Worm (Caenorhabditis elegans) whole organism, L4 larva: ENCODE data around the gene T28H11.7.
A peak's percentile ranks its signal among the peaks of the same experiment; 100 is the strongest.

Source experiments
- F10B5.3 ChIP-seq: sonication (generic microtip); optimal IDR thresholded peaks from 2 replicates; lab custom pipeline; 2016; ENCODE audit warnings: mild to moderate bottlenecking, missing genetic modification characterization, missing compliant biosample characterization
- T26A8.4 ChIP-seq: fragments of 200-800 bp; sonication (Bioruptor generic); IDR thresholded peaks from 2 replicates; pipeline ENCODE4 v1.3.6; 2022; ENCODE audit warnings: missing genetic modification characterization, missing compliant biosample characterization
- ZK337.2 ChIP-seq: fragments of 200-800 bp; sonication (Bioruptor generic); IDR thresholded peaks from 2 replicates; pipeline ENCODE4 v1.3.6; 2022; ENCODE audit warnings: missing genetic modification reagents, missing genetic modification characterization, missing compliant biosample characterization
- aha-1 ChIP-seq: fragments of 150-350 bp; peaks from one replicate; lab custom pipeline; 2014; ENCODE audit warnings: missing biosample characterization, missing genetic modification characterization
- ama-1 ChIP-seq: fragments of 150-350 bp; optimal IDR thresholded peaks from 2 replicates; lab custom pipeline; 2014; ENCODE audit warnings: inconsistent platforms, mixed read lengths
- attf-4 ChIP-seq: sonication (generic microtip); optimal IDR thresholded peaks from 3 replicates; lab custom pipeline; 2017; ENCODE audit warnings: missing biosample characterization, missing genetic modification characterization
- ceh-20 ChIP-seq: fragments of 200-800 bp; sonication (Bioruptor generic); IDR thresholded peaks from 2 replicates; pipeline ENCODE4 v1.3.6; 2022; ENCODE audit warnings: missing genetic modification reagents, missing genetic modification characterization, missing compliant biosample characterization
- ceh-62 ChIP-seq: sonication (generic microtip); optimal IDR thresholded peaks from 2 replicates; lab custom pipeline; 2017; ENCODE audit warnings: missing biosample characterization, missing genetic modification characterization
- ces-1 ChIP-seq: fragments of 150-350 bp; sonication (generic microtip); optimal IDR thresholded peaks from 4 replicates; lab custom pipeline; 2014; ENCODE audit warnings: missing biosample characterization, missing genetic modification reagents, missing genetic modification characterization
- dmd-8 ChIP-seq: fragments of 200-800 bp; sonication (Bioruptor generic); IDR thresholded peaks from 2 replicates; pipeline ENCODE4 v1.3.6; 2022; ENCODE audit warnings: missing genetic modification characterization, missing compliant biosample characterization
- fos-1 ChIP-seq: fragments of 150-350 bp; optimal IDR thresholded peaks from 2 replicates; lab custom pipeline; 2014; ENCODE audit warnings: missing biosample characterization, missing genetic modification characterization
- hif-1 ChIP-seq, 2 experiments: sonication (generic microtip); optimal IDR thresholded peaks; 2 replicates each; lab custom pipeline; 2016 to 2017; ENCODE audit warnings: missing compliant biosample characterization in 2 of 2, missing genetic modification characterization in 2 of 2, missing genetic modification reagents in 2 of 2, missing genotype in 2 of 2, mild to moderate bottlenecking in 1 of 2
- hlh-11 ChIP-seq: fragments of 200-800 bp; sonication (Bioruptor generic); optimal IDR thresholded peaks from 2 replicates; lab custom pipeline; 2018; ENCODE audit warnings: mild to moderate bottlenecking, missing genetic modification characterization, missing compliant biosample characterization
- lim-7 ChIP-seq: fragments of 200-800 bp; sonication (Bioruptor generic); IDR thresholded peaks from 2 replicates; pipeline ENCODE4 v1.3.6; 2022; ENCODE audit warnings: missing genetic modification characterization, missing compliant biosample characterization
- lin-15B ChIP-seq: fragments of 150-350 bp; sonication (generic microtip); optimal IDR thresholded peaks from 3 replicates; lab custom pipeline; 2014; ENCODE audit warnings: missing biosample characterization, missing genetic modification characterization
- lin-38 ChIP-seq: fragments of 200-800 bp; sonication (Bioruptor generic); IDR thresholded peaks from 2 replicates; pipeline ENCODE4 v1.3.6; 2022; ENCODE audit warnings: missing genetic modification reagents, missing genetic modification characterization, missing compliant biosample characterization
- lin-39 ChIP-seq: fragments of 150-350 bp; optimal IDR thresholded peaks from 2 replicates; lab custom pipeline; 2014; ENCODE audit warnings: missing biosample characterization, missing genetic modification reagents, missing genetic modification characterization
- madf-5 ChIP-seq, 2 experiments: fragments of 200-800 bp; sonication (Bioruptor generic); IDR thresholded peaks; 2 replicates each; pipeline ENCODE4 v1.3.6; 2022; ENCODE audit warnings: missing compliant biosample characterization in 2 of 2, missing genetic modification characterization in 2 of 2
- mdt-29 ChIP-seq: fragments of 200-800 bp; sonication (Bioruptor generic); IDR thresholded peaks from 2 replicates; pipeline ENCODE4 v1.3.6; 2022; ENCODE audit warnings: missing genetic modification reagents, missing genetic modification characterization, missing compliant biosample characterization
- nhr-102 ChIP-seq: sonication (generic microtip); optimal IDR thresholded peaks from 2 replicates; lab custom pipeline; 2016; ENCODE audit warnings: mild to moderate bottlenecking, missing genetic modification characterization, moderate library complexity, missing compliant biosample characterization
- nhr-25 ChIP-seq: sonication (generic microtip); optimal IDR thresholded peaks from 2 replicates; lab custom pipeline; 2017; ENCODE audit warnings: missing genetic modification characterization, mild to moderate bottlenecking, missing compliant biosample characterization, antibody characterized with exemption, moderate library complexity, borderline replicate concordance; ENCODE audit not compliant: insufficient read depth
- nhr-28 ChIP-seq: fragments of 150-350 bp; optimal IDR thresholded peaks from 2 replicates; lab custom pipeline; 2014; ENCODE audit warnings: missing biosample characterization, missing genetic modification characterization
- pha-4 ChIP-seq, 2 experiments: fragments of 150-350 bp in 1 of 2; fragments of 200-800 bp in 1 of 2; sonication (Bioruptor generic) in 1 of 2; IDR thresholded peaks in 1 of 2; optimal IDR thresholded peaks in 1 of 2; 2 replicates each; pipeline versions ENCODE4 v1.3.6 to Lab custom; 2014 to 2022; ENCODE audit warnings: missing genetic modification characterization in 2 of 2, missing genetic modification reagents in 2 of 2, missing biosample characterization in 1 of 2, missing compliant biosample characterization in 1 of 2
- pqm-1 ChIP-seq: sonication (generic microtip); optimal IDR thresholded peaks from 2 replicates; lab custom pipeline; 2017; ENCODE audit warnings: missing biosample characterization, missing genetic modification characterization
- sdz-12 ChIP-seq: fragments of 200-800 bp; sonication (Bioruptor generic); optimal IDR thresholded peaks from 2 replicates; lab custom pipeline; 2018; ENCODE audit warnings: mild to moderate bottlenecking, missing genetic modification characterization, missing compliant biosample characterization
- spr-3 ChIP-seq: fragments of 200-800 bp; sonication (Bioruptor generic); optimal IDR thresholded peaks from 2 replicates; lab custom pipeline; 2018; ENCODE audit warnings: mild to moderate bottlenecking, missing genetic modification characterization, missing compliant biosample characterization
- unc-39 ChIP-seq: sonication (generic microtip); optimal IDR thresholded peaks from 2 replicates; lab custom pipeline; 2017; ENCODE audit warnings: missing biosample characterization, missing genetic modification characterization
- unc-62 ChIP-seq, 3 experiments: fragments of 150-350 bp in 1 of 3; sonication (generic microtip); optimal IDR thresholded peaks in 2 of 3; peaks in 1 of 3; 1 replicate in 1 of 3; 2 replicates in 2 of 3; lab custom pipeline; 2014 to 2017; ENCODE audit warnings: missing biosample characterization in 3 of 3, missing genetic modification characterization in 3 of 3, missing genetic modification reagents in 3 of 3, missing genotype in 1 of 3
- zip-11 ChIP-seq: fragments of 200-800 bp; sonication (Bioruptor generic); IDR thresholded peaks from 2 replicates; pipeline ENCODE4 v1.3.6; 2022; ENCODE audit warnings: missing genetic modification characterization, missing compliant biosample characterization

Gene T28H11.7

ce11 chrIV:4993128-4993527 is 23.8 kb downstream of the T28H11.7 start:
- peak in 1 of 2 experiments; percentile 96 for TF ChIP-seq unc-62 (GFP tag; optimal IDR thresholded peaks at IDR 0.05 in 1 of 2; lab: Kevin White, UChicago)
- TF ChIP-seq unc-62 (tag; optimal IDR thresholded peaks at IDR 0.05; lab: Kevin White, UChicago) = no peak
- no peak for TF ChIP-seq nhr-28 (tag; lab: Kevin White, UChicago)
- TF ChIP-seq, all 104 proteins: peak for 1

- TF ChIP-seq unc-62 (GFP tag; optimal IDR thresholded peaks at IDR 0.05 in 1 of 2; lab: Kevin White, UChicago) (peak in 1 of 2 experiments; percentile 13), unc-62 (tag; optimal IDR thresholded peaks at IDR 0.05; lab: Kevin White, UChicago) (no peak), T26A8.4 (GFP tag; lab: Robert Waterston, UW) (no peak)
Measured at ce11 chrIV:4992089-4992488, 24.9 kb downstream of the T28H11.7 start, which contains the start of gene str-162. str-162 (plus strand) TSS chrIV:4992389.

- TF ChIP-seq hlh-11 (tag; lab: Kevin White, UChicago) = no peak
- no peak for TF ChIP-seq lin-39 (tag; lab: Kevin White, UChicago)
- TF ChIP-seq ama-1 = no peak
- no peak for TF ChIP-seq ceh-20 (GFP tag; lab: Robert Waterston, UW)
- TF ChIP-seq lin-15B (tag; lab: Kevin White, UChicago) = no peak
- TF ChIP-seq lin-38 (GFP tag; lab: Robert Waterston, UW) = no peak
- TF ChIP-seq attf-4 = no peak
- no peak for TF ChIP-seq unc-39 (tag; lab: Kevin White, UChicago)
- TF ChIP-seq dmd-8 = no peak
- no peak for TF ChIP-seq unc-62 (GFP tag; optimal IDR thresholded peaks at IDR 0.05 in 1 of 2; lab: Kevin White, UChicago)
- no peak for TF ChIP-seq unc-62 (tag; optimal IDR thresholded peaks at IDR 0.05; lab: Kevin White, UChicago)
- no peak for TF ChIP-seq ceh-62 (tag; lab: Kevin White, UChicago)
- no peak for TF ChIP-seq F10B5.3
- TF ChIP-seq madf-5 (GFP tag; IDR thresholded peaks at IDR 0.05; lab: Robert Waterston, UW) = no peak
- no peak for TF ChIP-seq sdz-12 (GFP tag; lab: Kevin White, UChicago)
- TF ChIP-seq pqm-1 (tag; lab: Kevin White, UChicago) = no peak
- no peak for TF ChIP-seq ZK337.2 (GFP tag; lab: Robert Waterston, UW)
- TF ChIP-seq spr-3 (GFP tag; lab: Kevin White, UChicago) = no peak
- TF ChIP-seq pha-4 (GFP tag; IDR thresholded peaks at IDR 0.05; lab: Robert Waterston, UW) = no peak
- no peak for TF ChIP-seq pha-4 (tag; optimal IDR thresholded peaks at IDR 0.05; lab: Kevin White, UChicago)
- TF ChIP-seq fos-1 (tag; lab: Kevin White, UChicago) = no peak
- no peak for TF ChIP-seq zip-11 (GFP tag; lab: Robert Waterston, UW)
Measured at ce11 chrIV:4988531-4988930, 28.4 kb downstream of the T28H11.7 start, which contains the start of gene E03H12.7. E03H12.7 (minus strand) TSS chrIV:4988631.

- no peak for TF ChIP-seq lim-7
- no peak for TF ChIP-seq ZK337.2 (GFP tag; lab: Robert Waterston, UW)
- TF ChIP-seq aha-1 (tag; lab: Kevin White, UChicago) = no peak
- no peak for TF ChIP-seq lin-15B (tag; lab: Kevin White, UChicago)
- no peak for TF ChIP-seq hif-1 (tag; optimal IDR thresholded peaks at IDR 0.05; lab: Kevin White, UChicago)
- no peak for TF ChIP-seq ceh-20 (GFP tag; lab: Robert Waterston, UW)
- no peak for TF ChIP-seq hlh-11 (tag; lab: Kevin White, UChicago)
Measured at ce11 chrIV:4986246-4986645, 30.7 kb downstream of the T28H11.7 start, which contains the start of gene clec-177. clec-177 (plus strand) TSS chrIV:4986546.

ce11 chrIV:4983746-4984145 is 33.2 kb downstream of the T28H11.7 start, which contains the start of gene clec-176:
clec-176 (plus strand) TSS chrIV:4984046.
- no peak for TF ChIP-seq mdt-29
- no peak for TF ChIP-seq ces-1 (GFP tag; lab: Kevin White, UChicago)
- TF ChIP-seq, all 104 proteins: peak for 0

ce11 chrIV:4982477-4982876 is 34.5 kb downstream of the T28H11.7 start, which contains the start of gene E03H12.4:
E03H12.4 (plus strand) TSS chrIV:4982596.
- TF ChIP-seq nhr-102 (tag; lab: Kevin White, UChicago) (no peak), unc-62 (GFP tag; optimal IDR thresholded peaks at IDR 0.05 in 1 of 2; lab: Kevin White, UChicago) (peak in 1 of 2 experiments; percentile 96), unc-62 (tag; optimal IDR thresholded peaks at IDR 0.05; lab: Kevin White, UChicago) (no peak), nhr-25 (tag; lab: Kevin White, UChicago) (no peak), aha-1 (tag; lab: Kevin White, UChicago) (no peak)
